Fruit fly (Drosophila melanogaster) whole organism: Measurements from ENCODE around the gene MED11.

Experiments
- CG8478 ChIP-seq: fragments of >200 bp; optimal IDR thresholded peaks from 2 replicates; lab custom pipeline; 2018; ENCODE audit warnings: inconsistent platforms
- Dll ChIP-seq: fragments of >200 bp; optimal IDR thresholded peaks from 2 replicates; lab custom pipeline; 2017
- EcR ChIP-seq, 2 experiments: fragments of >200 bp; optimal IDR thresholded peaks; 2 replicates each; lab custom pipeline; 2017; ENCODE audit warnings: missing biosample characterization in 2 of 2, missing genetic modification characterization in 2 of 2, missing genetic modification reagents in 2 of 2
- pan ChIP-seq: fragments of >200 bp; optimal IDR thresholded peaks from 2 replicates; lab custom pipeline; 2017
- psq ChIP-seq: fragments of >200 bp; optimal IDR thresholded peaks from 2 replicates; lab custom pipeline; 2017
- usp ChIP-seq: fragments of >200 bp; optimal IDR thresholded peaks from 2 replicates; lab custom pipeline; 2017; ENCODE audit warnings: missing biosample characterization, missing genetic modification characterization, mixed read lengths

DNA sequence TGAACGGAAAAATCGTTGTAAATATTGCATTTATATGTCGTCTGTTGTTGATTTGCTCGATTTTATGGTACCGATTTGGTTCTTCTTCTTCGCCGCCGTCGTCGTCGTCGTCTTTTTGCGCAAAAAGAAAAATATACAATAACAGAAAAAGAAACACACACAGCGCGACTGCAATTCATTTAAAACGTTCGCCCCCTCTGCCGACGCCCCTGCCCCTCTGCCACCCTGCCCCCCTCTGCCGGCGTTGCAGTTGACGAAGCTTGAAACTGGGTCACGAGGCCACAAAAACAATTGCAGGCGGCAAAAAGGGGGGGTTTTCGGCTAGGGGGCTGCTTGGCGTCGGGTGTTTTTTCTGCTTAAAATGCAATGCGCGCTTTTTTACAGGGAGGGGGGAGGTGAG, 37.9 kb downstream of the MED11 start:
- no peak for TF ChIP-seq usp (GFP tag; lab: Kevin White, UChicago)
- TF ChIP-seq Dll, result no peak
- no peak for TF ChIP-seq pan (lab: Kevin White, UChicago)
- TF ChIP-seq EcR (GFP tag; optimal IDR thresholded peaks at IDR 0.05; lab: Kevin White, UChicago), result no peak
- TF ChIP-seq CG8478 (lab: Kevin White, UChicago), result no peak
- no peak for TF ChIP-seq psq
